Fruit fly (Drosophila melanogaster) whole organism, pupa: ENCODE data around the gene CG9205.

Source experiments
- D1 ChIP-seq: fragments of 200-800 bp; sonication (Bioruptor generic); optimal IDR thresholded peaks from 2 replicates; lab custom pipeline; 2018; ENCODE audit warnings: missing biosample characterization, mild to moderate bottlenecking, missing genetic modification characterization, moderate library complexity
- gl ChIP-seq: fragments of 200-800 bp; sonication (Bioruptor generic); optimal IDR thresholded peaks from 2 replicates; lab custom pipeline; 2018; ENCODE audit warnings: missing biosample characterization, mild to moderate bottlenecking, missing genetic modification characterization

DNA sequence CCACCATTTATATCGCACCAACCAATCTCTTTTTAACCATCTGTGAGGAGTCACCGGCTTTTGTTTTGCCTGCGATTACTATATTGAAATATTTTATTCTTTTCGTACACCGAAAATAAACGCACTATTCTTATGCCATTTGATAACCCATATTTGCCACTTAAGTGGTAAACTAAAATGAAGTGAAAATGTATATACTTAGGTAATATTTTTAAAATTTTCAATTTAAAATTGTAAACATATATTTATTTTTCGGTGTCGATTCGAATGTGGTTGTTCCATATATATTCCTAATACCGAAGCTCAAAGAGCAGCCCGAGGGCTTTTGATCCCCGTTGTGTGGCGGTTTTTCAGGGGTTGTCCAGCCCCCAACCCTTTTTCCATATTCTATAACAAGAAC is 43.8 kb downstream of the CG9205 start:
- TF ChIP-seq gl (tag; lab: Kevin White, UChicago) (no peak), D1 (tag; lab: Kevin White, UChicago) (no peak)
